Worm (Caenorhabditis elegans) whole organism, young adult: ENCODE measurements around the gene pll-1.

Experiments
- B0019.2 ChIP-seq: fragments of 200-800 bp; sonication (Bioruptor generic); conservative IDR thresholded peaks from 2 replicates; pipeline ENCODE4 v1.3.6; 2022; ENCODE audit warnings: missing genetic modification reagents, missing genetic modification characterization, missing compliant biosample characterization
- B0261.1 ChIP-seq: sonication (generic microtip); optimal IDR thresholded peaks from 2 replicates; lab custom pipeline; 2016; ENCODE audit warnings: mild to moderate bottlenecking, missing genetic modification characterization, moderate library complexity, missing compliant biosample characterization
- B0336.3 ChIP-seq: fragments of 200-800 bp; sonication (Bioruptor generic); IDR thresholded peaks from 2 replicates; pipeline ENCODE4 v1.3.6; 2022; ENCODE audit warnings: missing genetic modification characterization, missing compliant biosample characterization
- C06A6.2 ChIP-seq: fragments of 200-800 bp; sonication (Bioruptor generic); conservative IDR thresholded peaks from 2 replicates; pipeline ENCODE4 v1.3.6; 2022; ENCODE audit warnings: missing genetic modification characterization, missing compliant biosample characterization
- D2030.7 ChIP-seq: fragments of 200-800 bp; sonication (Bioruptor generic); IDR thresholded peaks from 2 replicates; pipeline ENCODE4 v1.3.6; 2022; ENCODE audit warnings: missing genetic modification reagents, missing genetic modification characterization, missing compliant biosample characterization
- F10E7.11 ChIP-seq: sonication (generic microtip); optimal IDR thresholded peaks from 2 replicates; lab custom pipeline; 2017; ENCODE audit warnings: mild to moderate bottlenecking, missing genetic modification characterization, moderate library complexity, missing compliant biosample characterization
- F33H1.4 ChIP-seq: fragments of 200-800 bp; sonication (Bioruptor generic); IDR thresholded peaks from 2 replicates; pipeline ENCODE4 v1.3.6; 2022; ENCODE audit warnings: missing genetic modification reagents, missing genetic modification characterization, missing compliant biosample characterization
- F37B4.10 ChIP-seq: fragments of 200-800 bp; sonication (Bioruptor generic); IDR thresholded peaks from 2 replicates; pipeline ENCODE4 v1.3.6; 2022; ENCODE audit warnings: missing genetic modification characterization, missing compliant biosample characterization
- F39B2.1 ChIP-seq: fragments of 200-800 bp; sonication (Bioruptor generic); IDR thresholded peaks from 2 replicates; pipeline ENCODE4 v1.3.6; 2022; ENCODE audit warnings: missing genetic modification reagents, missing genetic modification characterization, missing compliant biosample characterization
- F55B11.4 ChIP-seq: sonication (generic microtip); optimal IDR thresholded peaks from 2 replicates; lab custom pipeline; 2016; ENCODE audit warnings: missing compliant biosample characterization, missing genetic modification characterization, borderline replicate concordance; ENCODE audit not compliant: insufficient read depth
- Y53F4B.3 ChIP-seq: fragments of 200-800 bp; sonication (Bioruptor generic); IDR thresholded peaks from 2 replicates; pipeline ENCODE4 v1.3.6; 2022; ENCODE audit warnings: missing genetic modification reagents, missing genetic modification characterization, missing compliant biosample characterization
- Y67H2A.10 ChIP-seq: fragments of 200-800 bp; sonication (Bioruptor generic); conservative IDR thresholded peaks from 2 replicates; pipeline ENCODE4 v1.3.6; 2022; ENCODE audit warnings: missing genetic modification reagents, missing genetic modification characterization, missing compliant biosample characterization
- Y79H2A.3 ChIP-seq: fragments of 200-800 bp; sonication (Bioruptor generic); conservative IDR thresholded peaks from 2 replicates; pipeline ENCODE4 v1.3.6; 2022; ENCODE audit warnings: missing genetic modification reagents, missing genetic modification characterization, missing compliant biosample characterization
- Y95B8A.8 ChIP-seq: fragments of 200-800 bp; sonication (Bioruptor generic); IDR thresholded peaks from 2 replicates; pipeline ENCODE4 v1.3.6; 2022; ENCODE audit warnings: missing genetic modification reagents, missing genetic modification characterization, missing compliant biosample characterization
- atf-7 ChIP-seq: sonication (generic microtip); optimal IDR thresholded peaks from 2 replicates; lab custom pipeline; 2017; ENCODE audit warnings: mild to moderate bottlenecking, missing genetic modification characterization, missing compliant biosample characterization
- attf-3 ChIP-seq: fragments of 200-800 bp; sonication (Bioruptor generic); conservative IDR thresholded peaks from 2 replicates; pipeline ENCODE4 v1.3.6; 2022; ENCODE audit warnings: missing genetic modification reagents, missing genetic modification characterization, missing compliant biosample characterization
- bed-1 ChIP-seq: fragments of 200-800 bp; sonication (Bioruptor generic); IDR thresholded peaks from 2 replicates; pipeline ENCODE4 v1.3.6; 2022; ENCODE audit warnings: missing genetic modification reagents, missing genetic modification characterization, missing compliant biosample characterization
- bed-2 ChIP-seq: fragments of 200-800 bp; sonication (Bioruptor generic); IDR thresholded peaks from 2 replicates; pipeline ENCODE4 v1.3.6; 2022; ENCODE audit warnings: missing genetic modification reagents, missing genetic modification characterization, missing compliant biosample characterization
- cebp-2 ChIP-seq: fragments of 200-800 bp; sonication (Bioruptor generic); IDR thresholded peaks from 2 replicates; pipeline ENCODE4 v1.3.6; 2022; ENCODE audit warnings: missing genetic modification characterization, missing compliant biosample characterization
- ceh-40 ChIP-seq: fragments of 200-800 bp; sonication (Bioruptor generic); IDR thresholded peaks from 2 replicates; pipeline ENCODE4 v1.3.6; 2022; ENCODE audit warnings: missing genetic modification characterization, missing compliant biosample characterization
- ceh-91 ChIP-seq: fragments of 200-800 bp; sonication (Bioruptor generic); IDR thresholded peaks from 2 replicates; pipeline ENCODE4 v1.3.6; 2022; ENCODE audit warnings: missing genetic modification reagents, missing genetic modification characterization, missing compliant biosample characterization
- chd-7 ChIP-seq: sonication (generic microtip); optimal IDR thresholded peaks from 2 replicates; lab custom pipeline; 2016; ENCODE audit warnings: mild to moderate bottlenecking, missing genetic modification characterization, moderate library complexity, missing compliant biosample characterization
- efl-1 ChIP-seq: fragments of 150-350 bp; optimal IDR thresholded peaks from 2 replicates; lab custom pipeline; 2014; ENCODE audit warnings: missing biosample characterization, missing genetic modification reagents, missing genetic modification characterization
- egrh-3 ChIP-seq: fragments of 200-800 bp; sonication (Bioruptor generic); IDR thresholded peaks from 2 replicates; pipeline ENCODE4 v1.3.6; 2022; ENCODE audit warnings: missing genetic modification reagents, missing genetic modification characterization, missing compliant biosample characterization
- ekl-4 ChIP-seq: fragments of 200-800 bp; sonication (Bioruptor generic); IDR thresholded peaks from 2 replicates; pipeline ENCODE4 v1.3.6; 2022; ENCODE audit warnings: missing genetic modification reagents, missing genetic modification characterization, missing compliant biosample characterization
- gei-17 ChIP-seq: fragments of 200-800 bp; sonication (Bioruptor generic); optimal IDR thresholded peaks from 2 replicates; lab custom pipeline; 2018; ENCODE audit warnings: mild to moderate bottlenecking, missing genetic modification characterization, missing compliant biosample characterization
- hsf-1 ChIP-seq: fragments of 200-800 bp; sonication (Bioruptor generic); IDR thresholded peaks from 2 replicates; pipeline ENCODE4 v1.3.6; 2022; ENCODE audit warnings: missing genetic modification reagents, missing genetic modification characterization, missing compliant biosample characterization
- lag-1 ChIP-seq: fragments of 200-800 bp; sonication (Bioruptor generic); IDR thresholded peaks from 2 replicates; pipeline ENCODE4 v1.3.6; 2022; ENCODE audit warnings: missing genetic modification reagents, missing genetic modification characterization, missing compliant biosample characterization
- let-526 ChIP-seq: fragments of 200-800 bp; sonication (Bioruptor generic); IDR thresholded peaks from 2 replicates; pipeline ENCODE4 v1.3.6; 2022; ENCODE audit warnings: missing genetic modification reagents, missing genetic modification characterization, missing compliant biosample characterization
- lin-26 ChIP-seq: fragments of 200-800 bp; sonication (Bioruptor generic); IDR thresholded peaks from 2 replicates; pipeline ENCODE4 v1.3.6; 2022; ENCODE audit warnings: missing genetic modification reagents, missing genetic modification characterization, missing compliant biosample characterization
- madf-3 ChIP-seq: fragments of 200-800 bp; sonication (Bioruptor generic); IDR thresholded peaks from 2 replicates; pipeline ENCODE4 v1.3.6; 2022; ENCODE audit warnings: missing genetic modification reagents, missing genetic modification characterization, missing compliant biosample characterization
- nfya-2 ChIP-seq: fragments of 200-800 bp; sonication (Bioruptor generic); IDR thresholded peaks from 2 replicates; pipeline ENCODE4 v1.3.6; 2022; ENCODE audit warnings: missing genetic modification reagents, missing genetic modification characterization, missing compliant biosample characterization
- pbrm-1 ChIP-seq: fragments of 200-800 bp; sonication (Bioruptor generic); IDR thresholded peaks from 2 replicates; pipeline ENCODE4 v1.3.6; 2022; ENCODE audit warnings: missing genetic modification reagents, missing genetic modification characterization, missing compliant biosample characterization
- rcor-1 ChIP-seq: fragments of 200-800 bp; sonication (Bioruptor generic); IDR thresholded peaks from 2 replicates; pipeline ENCODE4 v1.3.6; 2022; ENCODE audit warnings: missing genetic modification reagents, missing genetic modification characterization, missing compliant biosample characterization
- rec-8 ChIP-seq, 2 experiments: sonication (generic microtip); optimal IDR thresholded peaks; 2 replicates each; lab custom pipeline; 2016; ENCODE audit warnings: mild to moderate bottlenecking in 2 of 2, missing genetic modification characterization in 2 of 2, missing genetic modification reagents in 2 of 2, missing genotype in 2 of 2, missing biosample characterization in 1 of 2, missing compliant biosample characterization in 1 of 2, moderate library complexity in 1 of 2
- snpc-1.1 ChIP-seq: sonication (generic microtip); optimal IDR thresholded peaks from 2 replicates; lab custom pipeline; 2017; ENCODE audit warnings: missing genetic modification characterization, mild to moderate bottlenecking, missing compliant biosample characterization, antibody characterized with exemption, moderate library complexity, missing genotype, missing genetic modification reagents; ENCODE audit not compliant: insufficient read depth
- somi-1 ChIP-seq: fragments of 200-800 bp; sonication (Bioruptor generic); optimal IDR thresholded peaks from 2 replicates; lab custom pipeline; 2018; ENCODE audit warnings: mild to moderate bottlenecking, missing genetic modification characterization, missing compliant biosample characterization
- ztf-25 ChIP-seq: fragments of 200-800 bp; sonication (Bioruptor generic); IDR thresholded peaks from 2 replicates; pipeline ENCODE4 v1.3.6; 2022; ENCODE audit warnings: missing genetic modification reagents, missing genetic modification characterization, missing compliant biosample characterization
- ztf-26 ChIP-seq: sonication (generic microtip); optimal IDR thresholded peaks from 2 replicates; lab custom pipeline; 2017; ENCODE audit warnings: missing genetic modification characterization, missing compliant biosample characterization

pll-1 gene

DNA sequence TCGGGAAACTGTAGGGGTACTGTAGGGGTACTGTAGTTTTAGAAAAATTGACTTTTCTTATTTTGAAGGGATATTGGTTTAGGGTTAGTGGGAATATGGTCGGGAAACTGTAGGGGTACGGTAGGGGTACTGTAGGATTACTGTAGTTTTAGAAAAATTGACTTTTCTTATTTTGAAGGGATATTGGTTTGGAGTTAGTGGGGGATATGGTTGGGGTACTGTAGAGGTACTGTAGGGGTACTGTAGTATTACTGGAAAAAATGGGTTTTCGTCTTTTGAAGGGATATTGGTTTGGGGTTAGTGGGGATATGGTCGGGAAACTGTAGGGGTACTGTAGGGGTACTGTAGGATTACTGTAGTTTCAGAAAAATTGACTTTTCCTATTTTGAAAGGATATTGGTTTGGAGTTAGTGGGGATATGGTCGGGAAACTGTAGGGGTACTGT lies 49.6 kb downstream of the pll-1 start:
- TF ChIP-seq Y95B8A.8 (peak; percentile 71), B0019.2 (GFP tag; lab: Robert Waterston, UW) (peak; percentile 47), F33H1.4 (GFP tag; lab: Robert Waterston, UW) (peak; percentile 46), F37B4.10 (GFP tag; lab: Robert Waterston, UW) (peak; percentile 96), attf-3 (peak; percentile 73), lag-1 (GFP tag; lab: Robert Waterston, UW) (0 out of 2 replicates have a peak, but pooled peaks have one; percentile 61), nfya-2 (GFP tag; lab: Robert Waterston, UW) (0 out of 2 replicates have a peak, but pooled peaks have one; percentile 48), lin-26 (GFP tag; lab: Robert Waterston, UW) (peak; percentile 72), rcor-1 (0 out of 2 replicates have a peak, but pooled peaks have one; percentile 39), Y53F4B.3 (GFP tag; lab: Robert Waterston, UW) (peak; percentile 57; the same call in 1 of the 2 replicates), D2030.7 (GFP tag; lab: Robert Waterston, UW) (peak; percentile 63), cebp-2 (GFP tag; lab: Robert Waterston, UW) (0 out of 2 replicates have a peak, but pooled peaks have one; percentile 55), ceh-91 (GFP tag; lab: Robert Waterston, UW) (peak; percentile 38; the same call in 1 of the 2 replicates), Y79H2A.3 (peak; percentile 68; the same call in 1 of the 2 replicates), egrh-3 (peak; percentile 83), bed-1 (GFP tag; lab: Robert Waterston, UW) (peak; percentile 78; the same call in 1 of the 2 replicates), F39B2.1 (peak; percentile 76; the same call in 1 of the 2 replicates), C06A6.2 (0 out of 2 replicates have a peak, but pooled peaks have one; percentile 31), ceh-40 (GFP tag; lab: Robert Waterston, UW) (0 out of 2 replicates have a peak, but pooled peaks have one; percentile 48), let-526 (peak; percentile 12; the same call in 1 of the 2 replicates), bed-2 (GFP tag; lab: Robert Waterston, UW) (peak; percentile 28; the same call in 1 of the 2 replicates), Y67H2A.10 (peak; percentile 31; the same call in 1 of the 2 replicates)

DNA sequence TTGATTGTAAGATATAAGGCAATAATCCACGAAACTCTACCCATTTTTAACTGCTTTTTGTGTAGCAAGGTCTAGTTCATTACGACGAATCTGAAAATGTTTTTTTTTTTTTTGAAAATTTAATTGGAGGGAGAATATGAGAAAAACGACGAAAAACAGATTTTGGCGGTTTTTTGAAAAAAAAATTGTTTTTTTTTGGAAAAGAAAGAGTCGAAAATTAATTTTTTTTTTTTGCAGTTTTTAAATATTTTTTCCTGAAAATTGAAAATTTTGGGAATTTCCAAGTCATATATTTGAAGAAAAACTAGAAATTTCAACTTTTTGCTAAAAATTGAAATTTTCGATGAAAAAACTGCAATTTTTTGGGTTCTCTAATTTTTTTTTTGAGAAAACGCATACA lies 52.9 kb downstream of the pll-1 start, which contains the start of gene stim-1:
Gene stim-1, minus strand, starts transcription at position 101 of the 400 bp plus-strand sequence.
- TF ChIP-seq ekl-4 (GFP tag; lab: Robert Waterston, UW) (no peak), ztf-26 (tag; lab: Kevin White, UChicago) (no peak), egrh-3 (no peak), F10E7.11 (tag; lab: Kevin White, UChicago) (no peak), attf-3 (no peak), atf-7 (tag; lab: Kevin White, UChicago) (no peak), pbrm-1 (GFP tag; lab: Robert Waterston, UW) (no peak), efl-1 (GFP tag; lab: Kevin White, UChicago) (no peak)

DNA sequence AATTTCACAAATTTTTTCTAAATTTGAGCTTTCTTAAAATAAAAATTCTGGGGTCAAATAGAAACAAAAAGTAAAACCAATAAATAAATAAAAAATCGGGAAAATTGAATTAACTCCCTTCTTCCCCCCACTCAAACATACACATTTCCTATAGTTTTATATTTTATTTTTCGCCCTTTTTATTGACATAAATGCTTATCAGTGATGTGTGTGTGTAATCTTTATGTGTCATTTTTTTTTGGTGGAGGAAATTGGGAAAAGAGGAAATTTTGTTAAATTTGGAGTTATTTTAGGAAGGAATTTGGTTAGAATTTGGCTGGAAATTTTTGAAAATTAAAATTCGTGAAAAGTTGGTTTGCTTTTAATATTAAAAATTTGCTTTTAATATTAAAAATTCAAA lies 56.8 kb downstream of the pll-1 start:
- TF ChIP-seq rec-8 (tag; optimal IDR thresholded peaks at IDR 0.05; lab: Kevin White, UChicago): no peak
- no peak for TF ChIP-seq chd-7 (tag; lab: Kevin White, UChicago)
- no peak for TF ChIP-seq somi-1 (GFP tag; lab: Kevin White, UChicago)
- TF ChIP-seq F55B11.4 (tag; lab: Kevin White, UChicago): no peak
- TF ChIP-seq hsf-1: no peak
- no peak for TF ChIP-seq B0261.1 (tag; lab: Kevin White, UChicago)
- no peak for TF ChIP-seq gei-17 (GFP tag; lab: Kevin White, UChicago)
- TF ChIP-seq lag-1 (GFP tag; lab: Robert Waterston, UW): no peak
- TF ChIP-seq snpc-1.1 (tag; lab: Kevin White, UChicago): no peak
- no peak for TF ChIP-seq ztf-25 (GFP tag; lab: Robert Waterston, UW)
- TF ChIP-seq madf-3 (GFP tag; lab: Robert Waterston, UW): no peak
- TF ChIP-seq B0336.3: no peak
- no peak for TF ChIP-seq C06A6.2
- TF ChIP-seq, all 124 proteins: peak for 0
